Worm (Caenorhabditis elegans) whole organism, L2 larva: ENCODE results near the gene atln-2.

Source experiments
- blmp-1 ChIP-seq: sonication (generic microtip); optimal IDR thresholded peaks from 2 replicates; lab custom pipeline; 2017; ENCODE audit warnings: missing genetic modification characterization, mild to moderate bottlenecking, missing compliant biosample characterization, antibody characterized with exemption, moderate library complexity; ENCODE audit not compliant: insufficient read depth
- dmd-4 ChIP-seq: sonication (generic microtip); optimal IDR thresholded peaks from 2 replicates; lab custom pipeline; 2017; ENCODE audit warnings: missing biosample characterization, missing genetic modification characterization
- egl-27 ChIP-seq: sonication (generic microtip); optimal IDR thresholded peaks from 3 replicates; lab custom pipeline; 2017; ENCODE audit warnings: missing biosample characterization, missing genetic modification reagents, missing genetic modification characterization
- lin-13 ChIP-seq: fragments of 150-350 bp; optimal IDR thresholded peaks from 2 replicates; lab custom pipeline; 2014; ENCODE audit warnings: missing biosample characterization, missing genetic modification reagents, missing genetic modification characterization
- mbf-1 ChIP-seq: sonication (generic microtip); optimal IDR thresholded peaks from 2 replicates; lab custom pipeline; 2017; ENCODE audit warnings: missing biosample characterization, missing genetic modification characterization
- nhr-129 ChIP-seq: fragments of 150-350 bp; optimal IDR thresholded peaks from 2 replicates; lab custom pipeline; 2014; ENCODE audit warnings: missing biosample characterization, missing genetic modification characterization
- snpc-4 ChIP-seq: fragments of 150-350 bp; optimal IDR thresholded peaks from 2 replicates; lab custom pipeline; 2014; ENCODE audit warnings: missing biosample characterization, missing genetic modification characterization
- zag-1 ChIP-seq: fragments of 150-350 bp; optimal IDR thresholded peaks from 2 replicates; lab custom pipeline; 2014; ENCODE audit warnings: missing biosample characterization, missing genetic modification characterization

- no peak for TF ChIP-seq mbf-1 (tag; lab: Kevin White, UChicago)
- TF ChIP-seq snpc-4 (tag; lab: Kevin White, UChicago) = no peak
- TF ChIP-seq egl-27 (tag; lab: Kevin White, UChicago) = no peak
- no peak for TF ChIP-seq blmp-1 (tag; lab: Kevin White, UChicago)
- no peak for TF ChIP-seq lin-13 (GFP tag; lab: Kevin White, UChicago)
- no peak for TF ChIP-seq nhr-129
- TF ChIP-seq dmd-4 (tag; lab: Kevin White, UChicago) = no peak
- TF ChIP-seq zag-1 (tag; lab: Kevin White, UChicago) = no peak
These were observed 48.2 kb downstream of the atln-2 start for ce11 chrIV:15029565-15029964.
